Worm (Caenorhabditis elegans): ENCODE data around the gene C47E8.9.
A peak's percentile ranks its signal among the peaks of the same experiment; 100 is the strongest.

Gene C47E8.9

ce11 chrV:14686231-14687105 lies 23.4 kb downstream of the C47E8.9 start (continued):
- TF ChIP-seq K11D2.4 (GFP tag; IDR thresholded peaks at IDR 0.05) = no peak

ce11 chrV:14687106-14687964 lies 24.2 kb downstream of the C47E8.9 start:
- no peak for TF ChIP-seq nhr-120 (GFP tag; IDR thresholded peaks at IDR 0.05)
- no peak for TF ChIP-seq pha-4 (tag; optimal IDR thresholded peaks at IDR 0.05)
- no peak for TF ChIP-seq ceh-79 (tag; optimal IDR thresholded peaks at IDR 0.05)
- no peak for TF ChIP-seq F22D6.2 (tag; optimal IDR thresholded peaks at IDR 0.05)
- TF ChIP-seq sdz-38 (tag; optimal IDR thresholded peaks at IDR 0.05) = no peak
- TF ChIP-seq cebp-2 (GFP tag; IDR thresholded peaks at IDR 0.05) = peak; percentile 33; the same call in 1 of the 2 replicates
- TF ChIP-seq hlh-26 (GFP tag; conservative IDR thresholded peaks at IDR 0.05) = no peak
- no peak for TF ChIP-seq gei-17 (GFP tag; optimal IDR thresholded peaks at IDR 0.05)
- peak; percentile 5; the same call in 1 of the 2 replicates for TF ChIP-seq madf-6 (GFP tag; IDR thresholded peaks at IDR 0.05)
- TF ChIP-seq cebp-1 (GFP tag; IDR thresholded peaks at IDR 0.05) = no peak
- TF ChIP-seq cebp-1 (tag; optimal IDR thresholded peaks at IDR 0.05) = peak; percentile 12
- no peak for TF ChIP-seq dpff-1 (tag; optimal IDR thresholded peaks at IDR 0.05)
- TF ChIP-seq zim-3 (tag; optimal IDR thresholded peaks at IDR 0.05) = no peak
- TF ChIP-seq Y53F4B.3 (GFP tag; IDR thresholded peaks at IDR 0.05) = no peak
- no peak for TF ChIP-seq unc-62 (GFP tag; optimal IDR thresholded peaks at IDR 0.05)
- peak; percentile 26 for TF ChIP-seq snpc-3.4 (tag; optimal IDR thresholded peaks at IDR 0.05)
- peak; percentile 7; the same call in 1 of the 2 replicates for TF ChIP-seq Y95B8A.8 (GFP tag; IDR thresholded peaks at IDR 0.05)
- no peak for TF ChIP-seq Y67H2A.10 (GFP tag; conservative IDR thresholded peaks at IDR 0.05)
- TF ChIP-seq mcd-1 (GFP tag; IDR thresholded peaks at IDR 0.05) = peak; percentile 40; the same call in 1 of the 2 replicates
- no peak for TF ChIP-seq pbrm-1 (GFP tag; IDR thresholded peaks at IDR 0.05)
- peak; percentile 28; the same call in 1 of the 2 replicates for TF ChIP-seq Y53G8AR.9 (GFP tag; conservative IDR thresholded peaks at IDR 0.05)
- TF ChIP-seq C06A6.2 (GFP tag; conservative IDR thresholded peaks at IDR 0.05) = no peak
- TF ChIP-seq snpc-1.1 (tag; optimal IDR thresholded peaks at IDR 0.05; ENCODE audit: insufficient read depth) = no peak
- no peak for TF ChIP-seq ztf-25 (GFP tag; IDR thresholded peaks at IDR 0.05)
- TF ChIP-seq attf-6 (GFP tag; IDR thresholded peaks at IDR 0.05) = no peak
- no peak for TF ChIP-seq F57A8.1 (GFP tag; optimal IDR thresholded peaks at IDR 0.05)
- TF ChIP-seq lin-40 (tag; optimal IDR thresholded peaks at IDR 0.05) = no peak
- TF ChIP-seq F37B4.10 (GFP tag; IDR thresholded peaks at IDR 0.05) = no peak
- peak; percentile 5 for TF ChIP-seq B0336.3 (GFP tag; IDR thresholded peaks at IDR 0.05)
- no peak for TF ChIP-seq ceh-100 (GFP tag; IDR thresholded peaks at IDR 0.05)
- peak; percentile 7; the same call in 1 of the 2 replicates for TF ChIP-seq nfyb-1 (GFP tag; IDR thresholded peaks at IDR 0.05)
- TF ChIP-seq K11D2.4 (GFP tag; IDR thresholded peaks at IDR 0.05) = no peak; the same call in none of the 2 replicates
- TF ChIP-seq let-607 (tag; optimal IDR thresholded peaks at IDR 0.05) = no peak
- TF ChIP-seq hmg-1.2 (GFP tag; IDR thresholded peaks at IDR 0.05) = no peak; the same call in 1 of the 2 replicates
- no peak for TF ChIP-seq let-526 (GFP tag; IDR thresholded peaks at IDR 0.05)
- no peak for TF ChIP-seq lin-54 (GFP tag; optimal IDR thresholded peaks at IDR 0.05)
- TF ChIP-seq sptf-2 (GFP tag; optimal IDR thresholded peaks at IDR 0.05) = no peak
- TF ChIP-seq lsy-27 (tag; optimal IDR thresholded peaks at IDR 0.05; ENCODE audit: borderline replicate concordance, insufficient read depth) = no peak
- no peak for TF ChIP-seq ceh-91 (GFP tag; IDR thresholded peaks at IDR 0.05)
- TF ChIP-seq aptf-2 (GFP tag; conservative IDR thresholded peaks at IDR 0.05) = no peak
- TF ChIP-seq hsf-1 (GFP tag; IDR thresholded peaks at IDR 0.05) = peak; percentile 66
- no peak for TF ChIP-seq nhr-27 (tag; optimal IDR thresholded peaks at IDR 0.05)
